Fruit fly (Drosophila melanogaster) whole organism, embryonic: ENCODE measurements around the gene CG4133.
A peak's percentile ranks its signal among the peaks of the same experiment; 100 is the strongest.

ENCODE experiments used
- Asciz ChIP-seq: fragments of 200-800 bp; sonication (Bioruptor generic); optimal IDR thresholded peaks from 2 replicates; lab custom pipeline; 2017; ENCODE audit warnings: missing biosample characterization, mild to moderate bottlenecking, missing genetic modification characterization, missing genetic modification reagents
- Awh ChIP-seq: fragments of 200-800 bp; sonication (Bioruptor generic); IDR thresholded peaks from 2 replicates; pipeline ENCODE4, ENCODE4 v1.3.6; 2022; ENCODE audit warnings: missing biosample characterization, missing genetic modification characterization
- BEAF-32 ChIP-seq: fragments of 200-800 bp; sonication (Bioruptor generic); optimal IDR thresholded peaks from 3 replicates; lab custom pipeline; 2017; ENCODE audit warnings: missing biosample characterization, missing genetic modification characterization, mild to moderate bottlenecking, moderate library complexity, missing genetic modification reagents
- CG11247 ChIP-seq: fragments of 200-800 bp; sonication (Bioruptor generic); IDR thresholded peaks from 2 replicates; pipeline ENCODE4 v1.3.6; 2022; ENCODE audit warnings: missing biosample characterization, missing genetic modification characterization
- CG11456 ChIP-seq: fragments of 200-800 bp; sonication (Bioruptor generic); IDR thresholded peaks from 3 replicates; pipeline ENCODE4 v1.3.6; 2022; ENCODE audit warnings: missing biosample characterization, missing genetic modification characterization
- CG11504 ChIP-seq: fragments of 200-800 bp; sonication (Bioruptor generic); optimal IDR thresholded peaks from 3 replicates; lab custom pipeline; 2019; ENCODE audit warnings: missing biosample characterization, mild to moderate bottlenecking, missing genetic modification characterization, moderate library complexity
- CG11695 ChIP-seq: fragments of 200-800 bp; sonication (Bioruptor generic); IDR thresholded peaks from 3 replicates; pipeline ENCODE4 v1.3.6; 2022; ENCODE audit warnings: missing biosample characterization, missing genetic modification characterization
- CG11723 ChIP-seq: fragments of 200-800 bp; sonication (Bioruptor generic); optimal IDR thresholded peaks from 2 replicates; lab custom pipeline; 2017; ENCODE audit warnings: missing biosample characterization, mild to moderate bottlenecking, missing genetic modification characterization
- CG12071 ChIP-seq: fragments of 200-800 bp; sonication (Bioruptor generic); optimal IDR thresholded peaks from 3 replicates; lab custom pipeline; 2018; ENCODE audit warnings: missing biosample characterization, mild to moderate bottlenecking, missing genetic modification characterization
- CG14667 ChIP-seq: fragments of 200-800 bp; sonication (Bioruptor generic); IDR thresholded peaks from 2 replicates; pipeline ENCODE4 v1.3.6; 2022; ENCODE audit warnings: missing biosample characterization, missing genetic modification characterization
- CG14860 ChIP-seq: fragments of 200-800 bp; sonication (Bioruptor generic); IDR thresholded peaks from 3 replicates; pipeline ENCODE4 v1.3.6; 2022; ENCODE audit warnings: missing biosample characterization, missing genetic modification characterization; ENCODE audit not compliant: partially characterized antibody
- CG16779 ChIP-seq: fragments of 200-800 bp; sonication (Bioruptor generic); IDR thresholded peaks from 2 replicates; pipeline ENCODE4 v1.3.6; 2022; ENCODE audit warnings: missing biosample characterization, missing genetic modification characterization
- CG16863 ChIP-seq: fragments of 200-800 bp; sonication (Bioruptor generic); optimal IDR thresholded peaks from 3 replicates; lab custom pipeline; 2016; ENCODE audit warnings: missing biosample characterization, missing genetic modification characterization
- CG17328 ChIP-seq: fragments of 200-800 bp; sonication (Bioruptor generic); IDR thresholded peaks from 2 replicates; pipeline ENCODE4 v1.3.6; 2022; ENCODE audit warnings: missing biosample characterization, missing genetic modification characterization
- CG17385 ChIP-seq: fragments of 200-800 bp; sonication (Bioruptor generic); optimal IDR thresholded peaks from 3 replicates; lab custom pipeline; 2018; ENCODE audit warnings: missing biosample characterization, mild to moderate bottlenecking, missing genetic modification characterization
- CG17802 ChIP-seq: fragments of 200-800 bp; sonication (Bioruptor generic); optimal IDR thresholded peaks from 2 replicates; lab custom pipeline; 2018; ENCODE audit warnings: missing biosample characterization, mild to moderate bottlenecking, missing genetic modification characterization, moderate library complexity
- CG2199 ChIP-seq: fragments of 200-800 bp; sonication (Bioruptor generic); IDR thresholded peaks from 3 replicates; pipeline ENCODE4 v1.3.6; 2022; ENCODE audit warnings: missing biosample characterization, missing genetic modification characterization
- CG3065 ChIP-seq: fragments of 200-800 bp; sonication (Bioruptor generic); optimal IDR thresholded peaks from 2 replicates; lab custom pipeline; 2016; ENCODE audit warnings: missing biosample characterization, missing genetic modification characterization
- CG31388 ChIP-seq: fragments of 200-800 bp; sonication (Bioruptor generic); optimal IDR thresholded peaks from 2 replicates; lab custom pipeline; 2016; ENCODE audit warnings: missing biosample characterization, missing genetic modification characterization
- CG32532 ChIP-seq: fragments of 200-800 bp; sonication (Bioruptor generic); IDR thresholded peaks from 2 replicates; pipeline ENCODE4 v1.3.6; 2022; ENCODE audit warnings: missing biosample characterization, missing genetic modification characterization
- CG33557 ChIP-seq: fragments of 200-800 bp; sonication (Bioruptor generic); optimal IDR thresholded peaks from 2 replicates; lab custom pipeline; 2019; ENCODE audit warnings: missing biosample characterization, mild to moderate bottlenecking, missing genetic modification characterization, moderate library complexity
- CG4360 ChIP-seq: fragments of 200-800 bp; sonication (Bioruptor generic); IDR thresholded peaks from 2 replicates; pipeline ENCODE4 v1.3.6; 2022; ENCODE audit warnings: missing biosample characterization, missing genetic modification characterization
- CG4854 ChIP-seq: fragments of 200-800 bp; sonication (Bioruptor generic); optimal IDR thresholded peaks from 2 replicates; lab custom pipeline; 2016; ENCODE audit warnings: missing biosample characterization, missing genetic modification characterization, inconsistent platforms
- CG6654 ChIP-seq: fragments of 200-800 bp; sonication (Bioruptor generic); optimal IDR thresholded peaks from 2 replicates; lab custom pipeline; 2017; ENCODE audit warnings: missing biosample characterization, mild to moderate bottlenecking, missing genetic modification characterization
- CG8924 ChIP-seq: fragments of 200-800 bp; optimal IDR thresholded peaks from 3 replicates; lab custom pipeline; 2019; ENCODE audit warnings: missing biosample characterization, mild to moderate bottlenecking, missing genetic modification characterization, moderate library complexity
- Dbx ChIP-seq: fragments of 200-800 bp; sonication (Bioruptor generic); IDR thresholded peaks from 3 replicates; pipeline ENCODE4 v1.3.6; 2022; ENCODE audit warnings: missing biosample characterization, missing genetic modification characterization
- Dll ChIP-seq: fragments of 200-800 bp; sonication (Bioruptor generic); IDR thresholded peaks from 4 replicates; pipeline ENCODE4 v1.3.6; 2022; ENCODE audit warnings: missing biosample characterization, missing genetic modification characterization; ENCODE audit not compliant: partially characterized antibody
- Elba2 ChIP-seq: fragments of 200-800 bp; sonication (Bioruptor generic); optimal IDR thresholded peaks from 3 replicates; lab custom pipeline; 2016; ENCODE audit warnings: missing biosample characterization, missing genetic modification characterization
- HmgZ ChIP-seq: fragments of 200-800 bp; sonication (Bioruptor generic); optimal IDR thresholded peaks from 2 replicates; lab custom pipeline; 2018; ENCODE audit warnings: missing biosample characterization, mild to moderate bottlenecking, missing genetic modification characterization
- Hmx ChIP-seq: fragments of 200-800 bp; sonication (Bioruptor generic); optimal IDR thresholded peaks from 2 replicates; lab custom pipeline; 2016; ENCODE audit warnings: missing biosample characterization, missing genetic modification characterization
- Nf-YA ChIP-seq: fragments of 200-800 bp; sonication (Bioruptor generic); IDR thresholded peaks from 2 replicates; pipeline ENCODE4 v1.3.6; 2022; ENCODE audit warnings: missing biosample characterization, missing genetic modification characterization
- Sox100B ChIP-seq: fragments of 200-800 bp; sonication (Bioruptor generic); optimal IDR thresholded peaks from 3 replicates; lab custom pipeline; 2018; ENCODE audit warnings: missing biosample characterization, mild to moderate bottlenecking, missing genetic modification characterization
- Stat92E ChIP-seq, 3 experiments: fragments of >200 bp in 2 of 3; fragments of 200-800 bp in 1 of 3; sonication (Bioruptor generic) in 1 of 3; optimal IDR thresholded peaks; 2 replicates each; lab custom pipeline; 2017 to 2019; ENCODE audit warnings: missing biosample characterization in 3 of 3, missing genetic modification characterization in 3 of 3, mild to moderate bottlenecking in 1 of 3, moderate library complexity in 1 of 3
- Xrp1 ChIP-seq: fragments of 200-800 bp; sonication (Bioruptor generic); IDR thresholded peaks from 2 replicates; pipeline ENCODE4 v1.3.6; 2022; ENCODE audit warnings: missing biosample characterization, missing genetic modification characterization
- amos ChIP-seq: fragments of 200-800 bp; sonication (Bioruptor generic); IDR thresholded peaks from 2 replicates; pipeline ENCODE4 v1.3.6; 2022; ENCODE audit warnings: missing biosample characterization, missing genetic modification characterization; ENCODE audit not compliant: partially characterized antibody
- btn ChIP-seq: fragments of 200-800 bp; sonication (Bioruptor generic); optimal IDR thresholded peaks from 2 replicates; lab custom pipeline; 2016; ENCODE audit warnings: missing biosample characterization, missing genetic modification characterization
- dati ChIP-seq: fragments of 200-800 bp; sonication (Bioruptor generic); IDR thresholded peaks from 2 replicates; pipeline ENCODE4 v1.3.6; 2022; ENCODE audit warnings: missing biosample characterization, missing genetic modification characterization
- eve ChIP-seq, 2 experiments: fragments of >200 bp; optimal IDR thresholded peaks; 2 replicates each; lab custom pipeline; 2017; ENCODE audit warnings: missing biosample characterization in 2 of 2, missing genetic modification characterization in 2 of 2
- fd96Cb ChIP-seq: fragments of 200-800 bp; sonication (Bioruptor generic); optimal IDR thresholded peaks from 2 replicates; lab custom pipeline; 2018; ENCODE audit warnings: missing biosample characterization, mild to moderate bottlenecking, missing genetic modification characterization, moderate library complexity
- hbn ChIP-seq: fragments of 200-800 bp; sonication (Bioruptor generic); IDR thresholded peaks from 2 replicates; pipeline ENCODE4 v1.3.6; 2022; ENCODE audit warnings: missing biosample characterization, missing genetic modification characterization; ENCODE audit not compliant: partially characterized antibody
- inv ChIP-seq: fragments of 200-800 bp; sonication (Bioruptor generic); IDR thresholded peaks from 2 replicates; pipeline ENCODE4 v1.3.6; 2022; ENCODE audit warnings: missing biosample characterization, missing genetic modification characterization; ENCODE audit not compliant: partially characterized antibody
- maf-S ChIP-seq: fragments of 200-800 bp; sonication (Bioruptor generic); optimal IDR thresholded peaks from 2 replicates; lab custom pipeline; 2016; ENCODE audit warnings: missing biosample characterization, missing genetic modification characterization
- psq ChIP-seq: fragments of 200-800 bp; sonication (Bioruptor generic); optimal IDR thresholded peaks from 2 replicates; lab custom pipeline; 2017; ENCODE audit warnings: missing biosample characterization, missing genetic modification characterization
- ranshi ChIP-seq: fragments of 200-800 bp; sonication (Bioruptor generic); IDR thresholded peaks from 2 replicates; pipeline ENCODE4 v1.3.6; 2022; ENCODE audit warnings: missing biosample characterization, missing genetic modification characterization
- sd ChIP-seq: fragments of 200-800 bp; sonication (Bioruptor generic); optimal IDR thresholded peaks from 3 replicates; lab custom pipeline; 2018; ENCODE audit warnings: missing biosample characterization, mild to moderate bottlenecking, missing genetic modification characterization, moderate library complexity
- ssp ChIP-seq: fragments of 200-800 bp; sonication (Bioruptor generic); IDR thresholded peaks from 2 replicates; pipeline ENCODE4 v1.3.6; 2022; ENCODE audit warnings: missing biosample characterization, missing genetic modification characterization
- tin ChIP-seq: fragments of 200-800 bp; sonication (Bioruptor generic); optimal IDR thresholded peaks from 3 replicates; lab custom pipeline; 2016; ENCODE audit warnings: missing biosample characterization, missing genetic modification characterization
- toy ChIP-seq: fragments of 200-800 bp; sonication (Bioruptor generic); IDR thresholded peaks from 2 replicates; pipeline ENCODE4 v1.3.6; 2022; ENCODE audit warnings: missing biosample characterization, missing genetic modification characterization
- zfh2 ChIP-seq: fragments of 200-800 bp; sonication (Bioruptor generic); optimal IDR thresholded peaks from 2 replicates; lab custom pipeline; 2016; ENCODE audit warnings: missing biosample characterization, missing genetic modification characterization

The CG4133 gene

DNA sequence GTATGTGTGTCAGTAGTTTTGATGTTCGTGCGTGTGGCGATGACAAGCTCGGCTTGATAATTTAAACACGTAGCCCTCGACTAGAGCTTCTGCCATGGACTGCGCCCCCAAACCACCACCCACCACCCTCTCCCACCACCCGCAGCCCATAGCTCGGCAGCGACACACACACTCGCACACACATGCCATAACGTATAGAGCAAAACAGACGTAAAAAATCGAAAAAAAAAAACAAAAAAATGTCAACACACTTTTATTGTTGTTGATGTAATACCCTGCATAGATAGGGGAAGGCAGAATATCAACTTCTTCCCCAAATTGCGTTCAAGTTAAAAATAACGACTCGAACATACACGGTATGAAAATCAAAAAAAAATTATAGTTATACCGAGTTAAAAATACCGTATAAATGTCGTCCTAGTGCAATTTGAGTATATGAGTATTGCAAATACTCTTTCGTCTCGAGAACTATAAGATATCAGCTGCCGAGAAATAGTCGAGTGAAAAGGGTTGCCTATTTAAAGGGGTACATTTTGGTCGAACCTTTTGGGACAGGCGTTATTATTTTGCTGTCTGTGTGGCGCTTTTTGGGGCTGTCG lies 15.1 kb downstream of the CG4133 start (continued):
- TF ChIP-seq CG33557 (GFP tag; lab: Kevin White, UChicago) (no peak), CG2199 (GFP tag; lab: Robert Waterston, UW) (0 out of 3 replicates have a peak, but pooled peaks have one; percentile 45), CG6654 (peak; percentile 56), CG4854 (GFP tag; lab: Kevin White, UChicago) (peak; percentile 25), maf-S (GFP tag; lab: Kevin White, UChicago) (peak; percentile 75), CG11723 (GFP tag; lab: Kevin White, UChicago) (peak; percentile 17), Hmx (peak; percentile 56), CG14667 (peak; percentile 43; the same call in 1 of the 2 replicates), psq (GFP tag; lab: Kevin White, UChicago) (peak; percentile 64), CG17802 (no peak), CG32532 (peak; percentile 59; the same call in 1 of the 2 replicates), CG17385 (GFP tag; lab: Kevin White, UChicago) (peak; percentile 65), CG16779 (GFP tag; lab: Robert Waterston, UW) (peak; percentile 30; the same call in 1 of the 2 replicates), dati (GFP tag; lab: Robert Waterston, UW) (no peak), Xrp1 (GFP tag; lab: Robert Waterston, UW) (peak; percentile 76), CG11695 (GFP tag; lab: Robert Waterston, UW) (peak; percentile 82), Dbx (GFP tag; lab: Robert Waterston, UW) (peak; percentile 45; the same call in 2 of the 3 replicates), Dll (GFP tag; lab: Robert Waterston, UW) (no peak), HmgZ (tag; lab: Kevin White, UChicago) (peak; percentile 46), Asciz (GFP tag; lab: Kevin White, UChicago) (peak; percentile 74), fd96Cb (tag; lab: Kevin White, UChicago) (peak; percentile 84), Nf-YA (peak; percentile 62; the same call in 1 of the 2 replicates), ssp (GFP tag; lab: Robert Waterston, UW) (peak; percentile 51), amos (GFP tag; lab: Robert Waterston, UW) (no peak), CG11504 (tag; lab: Kevin White, UChicago) (peak; percentile 79), inv (GFP tag; lab: Robert Waterston, UW) (no peak), Elba2 (GFP tag; lab: Kevin White, UChicago) (no peak), Sox100B (GFP tag; lab: Kevin White, UChicago) (peak; percentile 60), eve (GFP tag; optimal IDR thresholded peaks at IDR 0.05; lab: Kevin White, UChicago) (peak in 1 of 2 experiments; percentile 91), CG11456 (GFP tag; lab: Robert Waterston, UW) (no peak; the same call in 2 of the 3 replicates), tin (GFP tag; lab: Kevin White, UChicago) (peak; percentile 49), CG17328 (GFP tag; lab: Robert Waterston, UW) (peak; percentile 77), CG31388 (GFP tag; lab: Kevin White, UChicago) (peak; percentile 35), BEAF-32 (no peak), ranshi (GFP tag; lab: Robert Waterston, UW) (peak; percentile 68), Stat92E (GFP tag; optimal IDR thresholded peaks at IDR 0.05; lab: Kevin White, UChicago) (no peak), sd (tag; lab: Kevin White, UChicago) (peak; percentile 82), toy (no peak), Awh (GFP tag; lab: Robert Waterston, UW) (0 out of 2 replicates have a peak, but pooled peaks have one; percentile 36), CG11247 (GFP tag; lab: Robert Waterston, UW) (no peak), CG4360 (GFP tag; lab: Robert Waterston, UW) (no peak), CG14860 (GFP tag; lab: Robert Waterston, UW) (no peak), btn (GFP tag; lab: Kevin White, UChicago) (peak; percentile 71), hbn (GFP tag; lab: Robert Waterston, UW) (no peak), CG12071 (GFP tag; lab: Kevin White, UChicago) (peak; percentile 36), CG16863 (GFP tag; lab: Kevin White, UChicago) (peak; percentile 80), zfh2 (GFP tag; lab: Kevin White, UChicago) (peak; percentile 79), CG3065 (GFP tag; lab: Kevin White, UChicago) (peak; percentile 7), CG8924 (tag; lab: Kevin White, UChicago) (peak; percentile 56)
